Worm (Caenorhabditis elegans): ENCODE measurements around the gene ZK1073.2.

Gene ZK1073.2

ce11 chrX:16143853-16144252 lies 40.4 kb downstream of the ZK1073.2 start:
- no peak for TF ChIP-seq nhr-237 (tag; optimal IDR thresholded peaks at IDR 0.05)
- peak; percentile 27 for TF ChIP-seq drap-1 (GFP tag; optimal IDR thresholded peaks at IDR 0.05)
- TF ChIP-seq elt-3 (tag; optimal IDR thresholded peaks at IDR 0.05), result no peak
- peak; percentile 5 for TF ChIP-seq pha-4 (tag; optimal IDR thresholded peaks at IDR 0.05)
- no peak for TF ChIP-seq flh-1 (GFP tag; optimal IDR thresholded peaks at IDR 0.05)
- TF ChIP-seq nhr-2 (tag; optimal IDR thresholded peaks at IDR 0.05), result no peak
- TF ChIP-seq sptf-1 (tag; optimal IDR thresholded peaks at IDR 0.05), result peak; percentile 51
- no peak for TF ChIP-seq lin-32 (GFP tag; optimal IDR thresholded peaks at IDR 0.05)
- TF ChIP-seq cnd-1 (tag; optimal IDR thresholded peaks at IDR 0.05), result no peak
- TF ChIP-seq hlh-1 (tag; optimal IDR thresholded peaks at IDR 0.05), result no peak
- TF ChIP-seq elt-1 (tag; optimal IDR thresholded peaks at IDR 0.05; ENCODE audit: borderline replicate concordance, insufficient read depth), result no peak
- no peak for TF ChIP-seq nhr-12 (tag; optimal IDR thresholded peaks at IDR 0.05)
- TF ChIP-seq mep-1 (tag; optimal IDR thresholded peaks at IDR 0.05), result no peak
- TF ChIP-seq ces-1 (GFP tag; optimal IDR thresholded peaks at IDR 0.05), result no peak
- no peak for TF ChIP-seq ceh-43 (GFP tag; optimal IDR thresholded peaks at IDR 0.05)
- no peak for TF ChIP-seq zip-8 (tag; optimal IDR thresholded peaks at IDR 0.05)
- no peak for TF ChIP-seq sem-2 (GFP tag; optimal IDR thresholded peaks at IDR 0.05)
- no peak for TF ChIP-seq ceh-83 (GFP tag; optimal IDR thresholded peaks at IDR 0.05)
- TF ChIP-seq mab-5 (tag; optimal IDR thresholded peaks at IDR 0.05), result no peak

DNA sequence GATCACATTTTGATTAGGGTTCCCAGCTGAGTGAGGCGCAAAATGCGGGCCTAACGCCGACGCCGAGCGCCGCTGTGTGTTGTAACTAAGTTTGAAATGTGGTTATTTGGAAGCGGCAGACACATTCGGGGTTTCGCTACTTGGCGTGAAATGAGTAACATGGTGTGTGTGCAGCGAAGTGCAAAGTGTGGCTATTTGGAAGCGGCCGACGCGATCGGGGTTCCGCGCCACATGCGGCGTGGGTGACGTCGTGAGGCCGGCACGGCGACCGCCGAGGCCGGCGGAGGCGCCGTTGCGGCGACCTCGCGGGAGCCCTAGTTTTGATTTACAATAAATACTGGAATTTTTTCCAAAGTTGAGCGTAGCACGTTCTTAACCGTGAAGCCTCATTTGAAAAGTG lies 41.1 kb downstream of the ZK1073.2 start:
- TF ChIP-seq zip-8 (tag; optimal IDR thresholded peaks at IDR 0.05) (no peak), cnd-1 (tag; optimal IDR thresholded peaks at IDR 0.05) (no peak), lin-13 (tag; optimal IDR thresholded peaks at IDR 0.05) (no peak), ceh-39 (tag; optimal IDR thresholded peaks at IDR 0.05) (no peak), pha-4 (tag; optimal IDR thresholded peaks at IDR 0.05) (no peak), ces-1 (GFP tag; optimal IDR thresholded peaks at IDR 0.05) (no peak), M03D4.4 (tag; optimal IDR thresholded peaks at IDR 0.05) (no peak), ztf-11 (tag; optimal IDR thresholded peaks at IDR 0.05) (no peak), elt-1 (tag; optimal IDR thresholded peaks at IDR 0.05; ENCODE audit: borderline replicate concordance, insufficient read depth) (no peak), blmp-1 (tag; optimal IDR thresholded peaks at IDR 0.05) (no peak), unc-62 (GFP tag; optimal IDR thresholded peaks at IDR 0.05) (no peak), snpc-4 (tag; optimal IDR thresholded peaks at IDR 0.05) (no peak), elt-3 (tag; optimal IDR thresholded peaks at IDR 0.05) (no peak), unc-120 (tag; optimal IDR thresholded peaks at IDR 0.05; ENCODE audit: poor library complexity, severe bottlenecking) (no peak), bed-3 (GFP tag; optimal IDR thresholded peaks at IDR 0.05) (no peak), tbx-8 (GFP tag; optimal IDR thresholded peaks at IDR 0.05) (no peak), ceh-83 (GFP tag; optimal IDR thresholded peaks at IDR 0.05) (no peak)

- no peak for TF ChIP-seq ham-2 (GFP tag; optimal IDR thresholded peaks at IDR 0.05)
These were observed 41.7 kb downstream of the ZK1073.2 start for ce11 chrX:16145244-16145643.

DNA sequence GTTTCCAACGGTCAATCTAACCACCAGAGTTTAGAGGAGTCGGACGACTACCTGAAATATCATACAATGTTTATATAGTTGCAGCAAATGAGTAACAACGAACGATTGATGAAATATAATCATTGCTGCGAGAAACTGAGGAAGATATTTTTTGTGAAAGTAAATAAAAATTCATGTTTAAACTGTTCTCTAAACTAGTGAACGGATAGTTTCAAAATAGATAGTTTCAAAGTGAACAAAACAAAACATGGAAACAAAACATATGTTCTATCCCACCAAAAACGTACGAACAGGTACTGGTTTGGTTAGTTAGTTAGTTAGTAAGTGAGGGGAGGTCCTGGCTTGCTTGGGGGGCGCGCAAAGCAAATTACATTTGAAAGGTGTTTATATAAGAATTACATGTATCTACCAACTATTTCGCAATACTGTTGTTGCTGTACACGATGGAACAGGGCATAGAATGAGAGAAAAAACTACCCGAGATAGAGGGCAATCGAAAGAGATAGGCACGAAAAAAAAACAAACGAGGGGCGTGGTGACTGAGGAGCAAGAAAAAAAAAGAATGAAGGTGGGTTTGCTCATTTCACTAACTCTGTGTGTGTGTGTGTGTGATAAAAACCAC lies 43.6 kb downstream of the ZK1073.2 start, which contains the start of gene F09C8.2:
Gene F09C8.2 (minus strand): TSS at position 51 of the 622 bp plus-strand sequence.
- TF ChIP-seq mls-2 (tag; optimal IDR thresholded peaks at IDR 0.05), result no peak
- TF ChIP-seq lin-32 (GFP tag; optimal IDR thresholded peaks at IDR 0.05), result no peak
- TF ChIP-seq nhr-237 (tag; optimal IDR thresholded peaks at IDR 0.05), result no peak
- no peak for TF ChIP-seq M03D4.4 (tag; optimal IDR thresholded peaks at IDR 0.05)
- no peak for TF ChIP-seq sem-2 (GFP tag; optimal IDR thresholded peaks at IDR 0.05)
- no peak for TF ChIP-seq drap-1 (GFP tag; optimal IDR thresholded peaks at IDR 0.05)
- no peak for TF ChIP-seq elt-3 (tag; optimal IDR thresholded peaks at IDR 0.05)
- no peak for TF ChIP-seq nhr-28 (tag; optimal IDR thresholded peaks at IDR 0.05)

ce11 chrX:16147728-16148197 lies 44.3 kb downstream of the ZK1073.2 start:
- TF ChIP-seq elt-1 (tag; optimal IDR thresholded peaks at IDR 0.05; ENCODE audit: borderline replicate concordance, insufficient read depth) (peak; percentile 62), sptf-1 (tag; optimal IDR thresholded peaks at IDR 0.05) (peak; percentile 87), nhr-28 (tag; optimal IDR thresholded peaks at IDR 0.05) (no peak), unc-39 (tag; optimal IDR thresholded peaks at IDR 0.05) (peak; percentile 39), sem-2 (GFP tag; optimal IDR thresholded peaks at IDR 0.05) (peak; percentile 40), blmp-1 (tag; optimal IDR thresholded peaks at IDR 0.05) (no peak), ceh-39 (tag; optimal IDR thresholded peaks at IDR 0.05) (peak; percentile 46), unc-120 (tag; optimal IDR thresholded peaks at IDR 0.05; ENCODE audit: poor library complexity, severe bottlenecking) (peak; percentile 80), bed-3 (GFP tag; optimal IDR thresholded peaks at IDR 0.05) (peak; percentile 36), cnd-1 (tag; optimal IDR thresholded peaks at IDR 0.05) (peak; percentile 77), ham-2 (GFP tag; optimal IDR thresholded peaks at IDR 0.05) (peak; percentile 97), ztf-11 (tag; optimal IDR thresholded peaks at IDR 0.05) (peak; percentile 92), hlh-1 (tag; optimal IDR thresholded peaks at IDR 0.05) (peak; percentile 70), nhr-237 (tag; optimal IDR thresholded peaks at IDR 0.05) (peak; percentile 61), snpc-4 (tag; optimal IDR thresholded peaks at IDR 0.05) (no peak), pha-4 (tag; optimal IDR thresholded peaks at IDR 0.05) (peak; percentile 52), tbx-8 (GFP tag; optimal IDR thresholded peaks at IDR 0.05) (peak; percentile 77), unc-62 (GFP tag; optimal IDR thresholded peaks at IDR 0.05) (peak; percentile 89), lsy-2 (tag; optimal IDR thresholded peaks at IDR 0.05) (peak; percentile 61), mab-5 (tag; optimal IDR thresholded peaks at IDR 0.05) (no peak), lin-13 (tag; optimal IDR thresholded peaks at IDR 0.05) (peak; percentile 83), nhr-12 (tag; optimal IDR thresholded peaks at IDR 0.05) (peak; percentile 20), nhr-2 (tag; optimal IDR thresholded peaks at IDR 0.05) (peak; percentile 89), ces-1 (GFP tag; optimal IDR thresholded peaks at IDR 0.05) (peak; percentile 89), flh-1 (GFP tag; optimal IDR thresholded peaks at IDR 0.05) (peak; percentile 43), nhr-76 (tag; optimal IDR thresholded peaks at IDR 0.05) (no peak), drap-1 (GFP tag; optimal IDR thresholded peaks at IDR 0.05) (peak; percentile 79), mls-2 (tag; optimal IDR thresholded peaks at IDR 0.05) (peak; percentile 93), ceh-43 (GFP tag; optimal IDR thresholded peaks at IDR 0.05) (peak; percentile 67), zip-8 (tag; optimal IDR thresholded peaks at IDR 0.05) (peak; percentile 89), M03D4.4 (tag; optimal IDR thresholded peaks at IDR 0.05) (peak; percentile 70), elt-3 (tag; optimal IDR thresholded peaks at IDR 0.05) (peak; percentile 58), lin-32 (GFP tag; optimal IDR thresholded peaks at IDR 0.05) (peak; percentile 40)

All from whole organism, mixed stage, embryonic.